Fruit fly (Drosophila melanogaster) whole organism, embryonic: ENCODE measurements around the gene Mdh2.

Source experiments
- BEAF-32 ChIP-seq: fragments of 200-800 bp; sonication (Bioruptor generic); optimal IDR thresholded peaks from 3 replicates; lab custom pipeline; 2017; ENCODE audit warnings: missing biosample characterization, missing genetic modification characterization, mild to moderate bottlenecking, moderate library complexity, missing genetic modification reagents
- BtbVII ChIP-seq: fragments of 200-800 bp; sonication (Bioruptor generic); optimal IDR thresholded peaks from 3 replicates; lab custom pipeline; 2017; ENCODE audit warnings: missing biosample characterization, mild to moderate bottlenecking, missing genetic modification characterization
- CG10565 ChIP-seq: fragments of 200-800 bp; sonication (Bioruptor generic); optimal IDR thresholded peaks from 3 replicates; lab custom pipeline; 2016; ENCODE audit warnings: missing biosample characterization, mild to moderate bottlenecking, missing genetic modification characterization
- CG10979 ChIP-seq: fragments of 200-800 bp; sonication (Bioruptor generic); optimal IDR thresholded peaks from 2 replicates; lab custom pipeline; 2018; ENCODE audit warnings: missing biosample characterization, mild to moderate bottlenecking, missing genetic modification characterization, moderate library complexity
- CG15696 ChIP-seq: fragments of 200-800 bp; sonication (Bioruptor generic); optimal IDR thresholded peaks from 2 replicates; lab custom pipeline; 2019; ENCODE audit warnings: missing biosample characterization, mild to moderate bottlenecking, missing genetic modification characterization, moderate library complexity
- CG16813 ChIP-seq: fragments of 200-800 bp; sonication (Bioruptor generic); IDR thresholded peaks from 3 replicates; pipeline ENCODE4 v1.3.6; 2022; ENCODE audit warnings: missing biosample characterization, missing genetic modification characterization; ENCODE audit not compliant: partially characterized antibody
- CG17361 ChIP-seq: fragments of 200-800 bp; sonication (Bioruptor generic); IDR thresholded peaks from 3 replicates; pipeline ENCODE4 v1.3.6; 2022; ENCODE audit warnings: missing biosample characterization, missing genetic modification characterization
- CG17802 ChIP-seq: fragments of 200-800 bp; sonication (Bioruptor generic); optimal IDR thresholded peaks from 2 replicates; lab custom pipeline; 2018; ENCODE audit warnings: missing biosample characterization, mild to moderate bottlenecking, missing genetic modification characterization, moderate library complexity
- CG18476 ChIP-seq: fragments of 200-800 bp; sonication (Bioruptor generic); optimal IDR thresholded peaks from 2 replicates; lab custom pipeline; 2016; ENCODE audit warnings: missing biosample characterization, mild to moderate bottlenecking, missing genetic modification characterization
- CG4617 ChIP-seq: fragments of 200-800 bp; sonication (Bioruptor generic); optimal IDR thresholded peaks from 3 replicates; lab custom pipeline; 2016; ENCODE audit warnings: missing biosample characterization, missing genetic modification characterization, borderline replicate concordance
- CG7556 ChIP-seq: fragments of 200-800 bp; sonication (Bioruptor generic); optimal IDR thresholded peaks from 2 replicates; lab custom pipeline; 2017; ENCODE audit warnings: missing biosample characterization, mild to moderate bottlenecking, missing genetic modification characterization
- CG8765 ChIP-seq: fragments of 200-800 bp; sonication (Bioruptor generic); IDR thresholded peaks from 2 replicates; pipeline ENCODE4 v1.3.6; 2022; ENCODE audit warnings: missing biosample characterization, missing genetic modification characterization
- Dip3 ChIP-seq: fragments of 200-800 bp; sonication (Bioruptor generic); optimal IDR thresholded peaks from 3 replicates; lab custom pipeline; 2016; ENCODE audit warnings: missing biosample characterization, missing genetic modification characterization
- Ets65A ChIP-seq: fragments of 200-800 bp; sonication (Bioruptor generic); peaks from one replicate; lab custom pipeline; 2016; ENCODE audit warnings: missing biosample characterization, missing genetic modification characterization
- Fer3 ChIP-seq: fragments of 200-800 bp; sonication (Bioruptor generic); optimal IDR thresholded peaks from 2 replicates; lab custom pipeline; 2018; ENCODE audit warnings: missing biosample characterization, mild to moderate bottlenecking, missing genetic modification characterization, moderate library complexity
- H2.0 ChIP-seq: fragments of 200-800 bp; sonication (Bioruptor generic); IDR thresholded peaks from 2 replicates; pipeline ENCODE4 v1.3.6; 2022; ENCODE audit warnings: missing biosample characterization, missing genetic modification characterization
- HLH4C ChIP-seq: fragments of 200-800 bp; sonication (Bioruptor generic); IDR thresholded peaks from 3 replicates; pipeline ENCODE4 v1.3.6; 2022; ENCODE audit warnings: missing biosample characterization, missing genetic modification characterization; ENCODE audit not compliant: partially characterized antibody
- HmgZ ChIP-seq: fragments of 200-800 bp; sonication (Bioruptor generic); optimal IDR thresholded peaks from 2 replicates; lab custom pipeline; 2018; ENCODE audit warnings: missing biosample characterization, mild to moderate bottlenecking, missing genetic modification characterization
- Hmr ChIP-seq: fragments of 200-800 bp; sonication (Bioruptor generic); optimal IDR thresholded peaks from 3 replicates; lab custom pipeline; 2017; ENCODE audit warnings: mild to moderate bottlenecking, missing biosample characterization, missing genetic modification reagents, missing genetic modification characterization
- Hmx ChIP-seq: fragments of 200-800 bp; sonication (Bioruptor generic); optimal IDR thresholded peaks from 2 replicates; lab custom pipeline; 2016; ENCODE audit warnings: missing biosample characterization, missing genetic modification characterization
- Lhr ChIP-seq: fragments of 200-800 bp; sonication (Bioruptor generic); optimal IDR thresholded peaks from 3 replicates; lab custom pipeline; 2017; ENCODE audit warnings: mild to moderate bottlenecking, missing biosample characterization, missing genetic modification reagents, missing genetic modification characterization
- Pdp1 ChIP-seq, 2 experiments: fragments of 200-800 bp; sonication (Bioruptor generic); optimal IDR thresholded peaks; 3 replicates each; lab custom pipeline; 2016; ENCODE audit warnings: missing biosample characterization in 2 of 2, missing genetic modification characterization in 2 of 2, mild to moderate bottlenecking in 1 of 2, moderate library complexity in 1 of 2
- Ptx1 ChIP-seq: fragments of 200-800 bp; sonication (Bioruptor generic); IDR thresholded peaks from 2 replicates; pipeline ENCODE4 v1.3.6; 2022; ENCODE audit warnings: missing biosample characterization, missing genetic modification characterization
- Usf ChIP-seq: fragments of 200-800 bp; sonication (Bioruptor generic); optimal IDR thresholded peaks from 2 replicates; lab custom pipeline; 2017; ENCODE audit warnings: missing genotype, missing biosample characterization, missing genetic modification characterization
- amos ChIP-seq: fragments of 200-800 bp; sonication (Bioruptor generic); IDR thresholded peaks from 2 replicates; pipeline ENCODE4 v1.3.6; 2022; ENCODE audit warnings: missing biosample characterization, missing genetic modification characterization; ENCODE audit not compliant: partially characterized antibody
- aop ChIP-seq: fragments of 200-800 bp; sonication (Bioruptor generic); IDR thresholded peaks from 2 replicates; pipeline ENCODE4 v1.3.6; 2022; ENCODE audit warnings: missing biosample characterization, missing genetic modification characterization
- bsh ChIP-seq, 2 experiments: fragments of 200-800 bp; sonication (Bioruptor generic); optimal IDR thresholded peaks; 2 replicates each; lab custom pipeline; 2017 to 2018; ENCODE audit warnings: mild to moderate bottlenecking in 2 of 2, missing biosample characterization in 2 of 2, missing genetic modification characterization in 2 of 2, moderate library complexity in 1 of 2
- btn ChIP-seq: fragments of 200-800 bp; sonication (Bioruptor generic); optimal IDR thresholded peaks from 2 replicates; lab custom pipeline; 2016; ENCODE audit warnings: missing biosample characterization, missing genetic modification characterization
- chif ChIP-seq, 2 experiments: fragments of 200-800 bp; sonication (Bioruptor generic); optimal IDR thresholded peaks; 3 replicates each; lab custom pipeline; 2016; ENCODE audit warnings: missing biosample characterization in 2 of 2, missing genetic modification characterization in 2 of 2
- dimm ChIP-seq: fragments of 200-800 bp; sonication (Bioruptor generic); IDR thresholded peaks from 2 replicates; pipeline ENCODE4 v1.3.6; 2022; ENCODE audit warnings: missing biosample characterization, missing genetic modification characterization
- dpn ChIP-seq, 2 experiments: fragments of 200-800 bp; sonication (Bioruptor generic); optimal IDR thresholded peaks; 3 replicates each; lab custom pipeline; 2016; ENCODE audit warnings: missing biosample characterization in 2 of 2, missing genetic modification characterization in 2 of 2
- ham ChIP-seq: fragments of 200-800 bp; sonication (Bioruptor generic); IDR thresholded peaks from 2 replicates; pipeline ENCODE4 v1.3.6; 2022; ENCODE audit warnings: missing biosample characterization, missing genetic modification characterization
- hbn ChIP-seq: fragments of 200-800 bp; sonication (Bioruptor generic); IDR thresholded peaks from 2 replicates; pipeline ENCODE4 v1.3.6; 2022; ENCODE audit warnings: missing biosample characterization, missing genetic modification characterization; ENCODE audit not compliant: partially characterized antibody
- inv ChIP-seq: fragments of 200-800 bp; sonication (Bioruptor generic); IDR thresholded peaks from 2 replicates; pipeline ENCODE4 v1.3.6; 2022; ENCODE audit warnings: missing biosample characterization, missing genetic modification characterization; ENCODE audit not compliant: partially characterized antibody
- jumu ChIP-seq: fragments of 200-800 bp; sonication (Bioruptor generic); optimal IDR thresholded peaks from 3 replicates; lab custom pipeline; 2016; ENCODE audit warnings: missing biosample characterization, missing genetic modification characterization
- kah ChIP-seq: fragments of 200-800 bp; sonication (Bioruptor generic); optimal IDR thresholded peaks from 2 replicates; lab custom pipeline; 2018; ENCODE audit warnings: missing biosample characterization, mild to moderate bottlenecking, missing genetic modification characterization
- lbe ChIP-seq: fragments of 200-800 bp; sonication (Bioruptor generic); optimal IDR thresholded peaks from 2 replicates; lab custom pipeline; 2016; ENCODE audit warnings: missing biosample characterization, mild to moderate bottlenecking, missing genetic modification characterization
- nerfin-2 ChIP-seq: fragments of 200-800 bp; sonication (Bioruptor generic); IDR thresholded peaks from 2 replicates; pipeline ENCODE4 v1.3.6; 2022; ENCODE audit warnings: missing biosample characterization, missing genetic modification characterization; ENCODE audit not compliant: partially characterized antibody
- odd ChIP-seq: fragments of 200-800 bp; sonication (Bioruptor generic); optimal IDR thresholded peaks from 2 replicates; lab custom pipeline; 2017; ENCODE audit warnings: missing biosample characterization, mild to moderate bottlenecking, missing genetic modification characterization
- pb ChIP-seq: fragments of 200-800 bp; sonication (Bioruptor generic); optimal IDR thresholded peaks from 3 replicates; lab custom pipeline; 2016; ENCODE audit warnings: missing biosample characterization, missing genetic modification characterization
- phol ChIP-seq: fragments of 200-800 bp; sonication (Bioruptor generic); optimal IDR thresholded peaks from 3 replicates; lab custom pipeline; 2018; ENCODE audit warnings: missing biosample characterization, mild to moderate bottlenecking, missing genetic modification characterization, moderate library complexity
- sc ChIP-seq, 3 experiments: fragments of >200 bp in 2 of 3; fragments of 200-800 bp in 1 of 3; sonication (Bioruptor generic) in 1 of 3; optimal IDR thresholded peaks; 2 replicates in 2 of 3; 3 replicates in 1 of 3; lab custom pipeline; 2017; ENCODE audit warnings: mild to moderate bottlenecking in 1 of 3, missing biosample characterization in 1 of 3, missing genetic modification characterization in 1 of 3, missing genetic modification reagents in 1 of 3
- schlank ChIP-seq: fragments of 200-800 bp; sonication (Bioruptor generic); optimal IDR thresholded peaks from 2 replicates; lab custom pipeline; 2018; ENCODE audit warnings: missing biosample characterization, mild to moderate bottlenecking, missing genetic modification characterization
- sima ChIP-seq: fragments of 200-800 bp; sonication (Bioruptor generic); optimal IDR thresholded peaks from 2 replicates; lab custom pipeline; 2016; ENCODE audit warnings: missing biosample characterization, missing genetic modification characterization
- slbo ChIP-seq: fragments of 200-800 bp; sonication (Bioruptor generic); IDR thresholded peaks from 2 replicates; pipeline ENCODE4 v1.3.6; 2022; ENCODE audit warnings: missing biosample characterization, missing genetic modification characterization
- sug ChIP-seq: fragments of 200-800 bp; optimal IDR thresholded peaks from 2 replicates; lab custom pipeline; 2019; ENCODE audit warnings: missing biosample characterization, mild to moderate bottlenecking, missing genetic modification characterization, moderate library complexity
- trem ChIP-seq: fragments of 200-800 bp; optimal IDR thresholded peaks from 3 replicates; lab custom pipeline; 2019; ENCODE audit warnings: missing biosample characterization, mild to moderate bottlenecking, missing genetic modification characterization, moderate library complexity
- wek ChIP-seq: fragments of 200-800 bp; sonication (Bioruptor generic); optimal IDR thresholded peaks from 3 replicates; lab custom pipeline; 2018; ENCODE audit warnings: missing biosample characterization, mild to moderate bottlenecking, missing genetic modification characterization, moderate library complexity
- zen2 ChIP-seq: fragments of 200-800 bp; sonication (Bioruptor generic); IDR thresholded peaks from 3 replicates; pipeline ENCODE4 v1.3.6; 2022; ENCODE audit warnings: missing biosample characterization, missing genetic modification characterization; ENCODE audit not compliant: partially characterized antibody

The Mdh2 gene

dm6 chr3R:18198518-18199118 lies 27.6 kb upstream of the Mdh2 start (continued):
- TF ChIP-seq BtbVII (GFP tag; lab: Kevin White, UChicago), result peak; percentile 70
- TF ChIP-seq CG17361 (GFP tag; lab: Robert Waterston, UW), result no peak
- peak; percentile 82 for TF ChIP-seq wek
- no peak for TF ChIP-seq schlank (tag; lab: Kevin White, UChicago)
- no peak for TF ChIP-seq Pdp1 (GFP tag; optimal IDR thresholded peaks at IDR 0.05; lab: Kevin White, UChicago)
- TF ChIP-seq Hmr (GFP tag; lab: Kevin White, UChicago), result peak; percentile 42
- TF ChIP-seq ham (GFP tag; lab: Robert Waterston, UW), result no peak
- TF ChIP-seq lbe (GFP tag; lab: Kevin White, UChicago), result peak; percentile 73
- TF ChIP-seq btn (GFP tag; lab: Kevin White, UChicago), result peak; percentile 49
- TF ChIP-seq dpn (GFP tag; optimal IDR thresholded peaks at IDR 0.05; lab: Kevin White, UChicago), result peak; percentile 26 to 34
- no peak for TF ChIP-seq slbo (GFP tag; lab: Robert Waterston, UW)
- TF ChIP-seq CG10565, result no peak
- no peak for TF ChIP-seq Lhr (GFP tag; lab: Kevin White, UChicago)
- peak; percentile 60 for TF ChIP-seq kah (GFP tag; lab: Kevin White, UChicago)
- no peak for TF ChIP-seq trem
- TF ChIP-seq bsh (GFP tag; optimal IDR thresholded peaks at IDR 0.05; lab: Kevin White, UChicago), result peak in 1 of 2 experiments; percentile 39
- TF ChIP-seq nerfin-2 (GFP tag; lab: Robert Waterston, UW), result no peak
- no peak for TF ChIP-seq sc (optimal IDR thresholded peaks at IDR 0.05; lab: Kevin White, UChicago)
- TF ChIP-seq sc (GFP tag; optimal IDR thresholded peaks at IDR 0.05; lab: Kevin White, UChicago), result no peak
- TF ChIP-seq BEAF-32 (GFP tag; lab: Kevin White, UChicago), result no peak
- no peak for TF ChIP-seq Hmx (GFP tag; lab: Kevin White, UChicago)
- no peak for TF ChIP-seq zen2 (GFP tag; lab: Robert Waterston, UW)
- peak; percentile 39 for TF ChIP-seq CG18476 (GFP tag; lab: Kevin White, UChicago)
- TF ChIP-seq phol, result peak; percentile 12
- TF ChIP-seq CG4617 (GFP tag; lab: Kevin White, UChicago), result no peak
- no peak for TF ChIP-seq CG8765 (GFP tag; lab: Robert Waterston, UW)
- no peak for TF ChIP-seq HmgZ
- TF ChIP-seq inv (GFP tag; lab: Robert Waterston, UW), result no peak
- TF ChIP-seq HLH4C (GFP tag; lab: Robert Waterston, UW), result no peak
- no peak for TF ChIP-seq Usf (GFP tag; lab: Kevin White, UChicago)
- no peak for TF ChIP-seq hbn (GFP tag; lab: Robert Waterston, UW)
- TF ChIP-seq aop (GFP tag; lab: Robert Waterston, UW), result no peak
- TF ChIP-seq CG16813 (GFP tag; lab: Robert Waterston, UW), result no peak
- TF ChIP-seq sima (GFP tag; lab: Kevin White, UChicago), result peak; percentile 16
- TF ChIP-seq odd, result peak; percentile 22
- TF ChIP-seq CG15696 (tag; lab: Kevin White, UChicago), result peak; percentile 57
- TF ChIP-seq pb (GFP tag; lab: Kevin White, UChicago), result peak; percentile 49
- no peak for TF ChIP-seq H2.0 (GFP tag; lab: Robert Waterston, UW)
- TF ChIP-seq chif (GFP tag; optimal IDR thresholded peaks at IDR 0.05; lab: Kevin White, UChicago), result no peak
- TF ChIP-seq CG10979, result no peak
- no peak for TF ChIP-seq sug
- TF ChIP-seq Ptx1 (GFP tag; lab: Robert Waterston, UW), result no peak
- no peak for TF ChIP-seq Dip3 (GFP tag; lab: Kevin White, UChicago)
- peak; percentile 33 for TF ChIP-seq jumu (GFP tag; lab: Kevin White, UChicago)
- no peak for TF ChIP-seq Ets65A (GFP tag; lab: Kevin White, UChicago)
- no peak for TF ChIP-seq dimm (GFP tag; lab: Robert Waterston, UW)
- peak; percentile 50 for TF ChIP-seq Fer3 (tag; lab: Kevin White, UChicago)
- TF ChIP-seq CG17802 (tag; lab: Kevin White, UChicago), result no peak
- TF ChIP-seq amos (GFP tag; lab: Robert Waterston, UW), result no peak
- TF ChIP-seq CG7556 (GFP tag; lab: Kevin White, UChicago), result peak; percentile 35
